Comparison of ENCODE assay signal across 1 fruit fly cellular context in the genomic region with DNA sequence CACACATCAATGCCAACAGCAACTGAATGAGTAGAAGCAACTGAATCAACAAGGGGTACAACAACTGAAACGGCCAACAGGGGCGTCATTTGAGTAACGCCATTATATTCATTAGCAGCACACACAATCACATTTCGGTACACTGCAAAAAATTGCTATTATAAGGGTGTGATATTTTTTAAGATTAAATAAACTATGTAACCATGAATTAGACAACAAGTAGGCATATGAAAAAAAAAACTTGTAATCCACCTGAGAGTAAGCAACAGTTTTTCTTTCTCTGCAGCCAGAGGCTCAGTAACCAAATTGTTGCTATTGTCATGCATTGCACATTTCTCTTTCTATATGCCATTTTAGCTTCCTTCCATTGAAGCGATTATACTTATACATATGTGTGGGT.
TF ChIP-seq lines count a peak whose summit lies in the region.

No protein-coding gene starts in this region.

TF ChIP-seq in whole organism, embryonic, 481 proteins besides CTCF, POLR2A, EP300 and RAD21 (continued from another document):
- no peak for TF ChIP-seq Sry-β (GFP tag; optimal IDR thresholded peaks at IDR 0.05; lab: Kevin White, UChicago)
- no peak for TF ChIP-seq CG17612 (GFP tag; IDR thresholded peaks at IDR 0.05; lab: Robert Waterston, UW)
- no peak for TF ChIP-seq zf30C (GFP tag; optimal IDR thresholded peaks at IDR 0.05; lab: Kevin White, UChicago)
- peak; percentile 44; the same call in 1 of the 2 replicates for TF ChIP-seq Xrp1 (GFP tag; IDR thresholded peaks at IDR 0.05; lab: Robert Waterston, UW)
- TF ChIP-seq Hsf (GFP tag; optimal IDR thresholded peaks at IDR 0.05; lab: Kevin White, UChicago) = peak; percentile 38
- peak; percentile 9 for TF ChIP-seq Side (GFP tag; optimal IDR thresholded peaks at IDR 0.05; lab: Kevin White, UChicago)
- TF ChIP-seq CG2678 (tag; optimal IDR thresholded peaks at IDR 0.05; lab: Kevin White, UChicago) = peak; percentile 55
- TF ChIP-seq B-H1 (GFP tag; IDR thresholded peaks at IDR 0.05; lab: Robert Waterston, UW) = no peak
- no peak for TF ChIP-seq lola (GFP tag; optimal IDR thresholded peaks at IDR 0.05; lab: Kevin White, UChicago)
- peak; percentile 22 for TF ChIP-seq BtbVII (GFP tag; optimal IDR thresholded peaks at IDR 0.05; lab: Kevin White, UChicago)
- TF ChIP-seq CG14014 (GFP tag; IDR thresholded peaks at IDR 0.05; lab: Robert Waterston, UW) = no peak
- peak; percentile 49; the same call in 1 of the 2 replicates for TF ChIP-seq Ada2b (GFP tag; IDR thresholded peaks at IDR 0.05; lab: Robert Waterston, UW)
- TF ChIP-seq D19A (tag; optimal IDR thresholded peaks at IDR 0.05; lab: Kevin White, UChicago) = peak; percentile 4
- no peak for TF ChIP-seq dm (GFP tag; optimal IDR thresholded peaks at IDR 0.05; lab: Kevin White, UChicago)
- no peak for TF ChIP-seq tna (GFP tag; IDR thresholded peaks at IDR 0.05; lab: Robert Waterston, UW; ENCODE audit: partially characterized antibody)
- TF ChIP-seq CG9437 (GFP tag; optimal IDR thresholded peaks at IDR 0.05; lab: Kevin White, UChicago) = no peak
- TF ChIP-seq Fer1 (GFP tag; optimal IDR thresholded peaks at IDR 0.05; lab: Kevin White, UChicago) = peak; percentile 22
- peak; percentile 26; the same call in 1 of the 2 replicates for TF ChIP-seq CG9932 (GFP tag; IDR thresholded peaks at IDR 0.05; lab: Robert Waterston, UW)
